Worm (Caenorhabditis elegans) whole organism, midembryonic: ENCODE data around the gene F26F2.4.
"Not testable (repeated sequence)": the region's sequence is repeated elsewhere in the genome, so short reads cannot be mapped to it uniquely, and the experiment has no call there.

Experiments
- T22C8.4 ChIP-seq: fragments of 200-800 bp; sonication (Bioruptor generic); IDR thresholded peaks from 2 replicates; pipeline ENCODE4 v1.3.6; 2022; ENCODE audit warnings: missing genetic modification characterization, missing compliant biosample characterization
- cog-1 ChIP-seq: sonication (generic microtip); optimal IDR thresholded peaks from 2 replicates; lab custom pipeline; 2016; ENCODE audit warnings: missing genetic modification characterization, missing compliant biosample characterization
- flt-1 ChIP-seq: fragments of 200-800 bp; sonication (Bioruptor generic); IDR thresholded peaks from 2 replicates; pipeline ENCODE4 v1.3.6; 2022; ENCODE audit warnings: missing genetic modification characterization, missing compliant biosample characterization
- klf-2 ChIP-seq: fragments of 200-800 bp; sonication (Bioruptor generic); conservative IDR thresholded peaks from 2 replicates; pipeline ENCODE4 v1.3.6; 2022; ENCODE audit warnings: missing genetic modification reagents, missing genetic modification characterization, missing compliant biosample characterization
- med-1 ChIP-seq: sonication (generic microtip); optimal IDR thresholded peaks from 2 replicates; lab custom pipeline; 2017; ENCODE audit warnings: missing genetic modification characterization, mild to moderate bottlenecking, missing compliant biosample characterization, antibody characterized with exemption, missing genetic modification reagents; ENCODE audit not compliant: insufficient read depth
- ref-1 ChIP-seq: fragments of 200-800 bp; sonication (Bioruptor generic); conservative IDR thresholded peaks from 2 replicates; pipeline ENCODE4 v1.3.6; 2022; ENCODE audit warnings: missing genetic modification reagents, missing genetic modification characterization, missing compliant biosample characterization
- tab-1 ChIP-seq: fragments of 200-800 bp; sonication (Bioruptor generic); IDR thresholded peaks from 2 replicates; pipeline ENCODE4 v1.3.6; 2022; ENCODE audit warnings: missing genetic modification characterization, missing compliant biosample characterization
- ztf-23 ChIP-seq: fragments of 200-800 bp; sonication (Bioruptor generic); IDR thresholded peaks from 2 replicates; pipeline ENCODE4 v1.3.6; 2022; ENCODE audit warnings: missing genetic modification reagents, missing genetic modification characterization, missing compliant biosample characterization
- ztf-29 ChIP-seq: fragments of 200-800 bp; sonication (Bioruptor generic); IDR thresholded peaks from 2 replicates; pipeline ENCODE4 v1.3.6; 2022; ENCODE audit warnings: missing genetic modification reagents, missing genetic modification characterization, missing compliant biosample characterization

The F26F2.4 gene

DNA sequence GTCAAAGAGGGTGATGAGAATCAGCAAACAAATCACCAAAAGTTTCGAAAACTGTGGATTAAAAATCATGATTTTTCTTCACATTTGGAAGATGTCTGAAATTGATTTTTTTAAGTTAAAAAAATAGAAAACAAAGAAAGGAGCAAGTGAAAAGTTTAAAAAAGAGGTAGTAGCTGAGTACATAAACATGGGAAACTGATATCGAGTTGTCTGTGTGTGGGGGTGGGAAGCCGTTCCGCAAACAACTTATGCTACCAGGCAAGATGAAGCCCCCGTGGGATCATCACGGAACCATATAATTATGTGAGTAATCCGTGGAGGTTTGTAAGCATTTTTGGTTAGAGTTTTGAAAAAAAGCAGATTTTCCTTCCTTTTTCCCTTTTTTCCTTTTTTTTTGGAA lies 18.0 kb upstream of the F26F2.4 start, which contains the start of gene Y38H6C.20:
Y38H6C.20 (minus strand) TSS at position 101 of the 400 bp plus-strand sequence.
- TF ChIP-seq T22C8.4 (GFP tag; lab: Robert Waterston, UW) = no peak
- TF ChIP-seq ref-1 = no peak
- TF ChIP-seq ztf-29 (GFP tag; lab: Robert Waterston, UW) = no peak
- TF ChIP-seq cog-1 (tag; lab: Kevin White, UChicago) = no peak
- TF ChIP-seq med-1 (GFP tag; lab: Kevin White, UChicago) = no peak
- TF ChIP-seq ztf-23 (GFP tag; lab: Robert Waterston, UW) = no peak
- TF ChIP-seq klf-2 (GFP tag; lab: Robert Waterston, UW) = no peak
- TF ChIP-seq tab-1 = no peak
- TF ChIP-seq flt-1 (GFP tag; lab: Robert Waterston, UW) = no peak

DNA sequence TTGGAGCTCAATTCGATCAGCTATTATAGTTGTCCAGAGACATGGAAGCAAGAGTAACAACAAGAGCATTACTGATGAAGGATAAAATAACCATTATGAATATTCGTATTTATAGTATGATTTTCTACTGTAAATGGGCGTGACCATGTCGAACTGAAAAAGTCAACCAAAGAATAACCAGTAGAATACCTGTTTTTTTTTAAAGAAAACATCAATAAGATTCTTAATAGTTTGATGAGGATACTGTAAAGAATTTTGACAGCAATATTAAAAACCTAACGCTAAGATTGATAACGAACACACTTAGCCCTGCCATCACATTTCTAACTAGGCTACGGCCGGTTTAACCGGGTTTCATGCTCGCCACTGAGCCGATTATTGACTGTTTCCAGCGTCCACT lies 16.1 kb upstream of the F26F2.4 start, which contains the start of gene vmo-1:
vmo-1 (minus strand) TSS at position 101 of the 400 bp plus-strand sequence.
- TF ChIP-seq med-1 (GFP tag; lab: Kevin White, UChicago) = no peak
- no peak for TF ChIP-seq ztf-23 (GFP tag; lab: Robert Waterston, UW)
- no peak for TF ChIP-seq flt-1 (GFP tag; lab: Robert Waterston, UW)
- TF ChIP-seq ref-1 = no peak
- TF ChIP-seq cog-1 (tag; lab: Kevin White, UChicago) = no peak
- no peak for TF ChIP-seq klf-2 (GFP tag; lab: Robert Waterston, UW)
- TF ChIP-seq T22C8.4 (GFP tag; lab: Robert Waterston, UW) = no peak
- TF ChIP-seq tab-1 = no peak
- no peak for TF ChIP-seq ztf-29 (GFP tag; lab: Robert Waterston, UW)

DNA sequence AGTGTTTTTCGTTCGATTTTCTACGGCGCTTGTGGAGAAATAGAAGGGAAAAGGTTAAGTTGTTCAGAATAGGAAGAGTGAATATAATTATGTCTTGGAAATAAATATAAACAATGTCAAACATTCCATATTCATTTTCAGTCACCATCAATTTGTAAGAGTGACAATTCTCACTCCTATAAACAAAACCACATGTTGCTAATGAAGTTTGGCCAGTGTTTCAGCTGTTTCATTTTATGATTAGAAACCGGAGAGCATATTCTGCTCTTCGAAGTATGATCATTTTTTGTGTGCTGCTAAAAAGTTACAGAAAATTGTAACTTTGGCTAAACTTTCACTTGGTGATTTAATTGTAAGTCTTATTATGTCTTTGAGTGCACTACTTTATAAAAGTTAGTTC lies 14.0 kb upstream of the F26F2.4 start, which contains the start of gene Y38H6C.21:
Y38H6C.21 (minus strand) TSS at position 148 of the 400 bp plus-strand sequence.
- TF ChIP-seq klf-2 (GFP tag; lab: Robert Waterston, UW) (no peak), ztf-23 (GFP tag; lab: Robert Waterston, UW) (no peak), ref-1 (no peak), cog-1 (tag; lab: Kevin White, UChicago) (no peak), med-1 (GFP tag; lab: Kevin White, UChicago) (no peak), tab-1 (no peak), ztf-29 (GFP tag; lab: Robert Waterston, UW) (no peak), T22C8.4 (GFP tag; lab: Robert Waterston, UW) (no peak), flt-1 (GFP tag; lab: Robert Waterston, UW) (no peak)

DNA sequence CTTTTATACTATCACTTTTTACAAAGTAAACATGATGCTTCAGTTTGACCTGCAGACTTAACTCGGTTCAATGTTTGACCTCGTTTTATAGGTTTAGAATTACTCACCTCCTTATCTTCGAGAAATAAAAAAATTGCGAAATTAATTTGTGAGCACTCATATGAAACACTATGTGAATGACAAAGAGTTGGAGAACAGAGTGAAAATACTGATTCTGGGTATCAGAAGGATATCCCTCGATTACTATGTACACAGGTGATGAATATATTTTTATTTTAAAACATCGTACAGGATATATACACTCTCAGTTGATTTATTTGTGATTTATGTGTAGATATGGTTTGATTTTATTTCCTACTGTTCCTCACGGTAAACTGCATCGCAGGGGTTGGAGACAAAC lies 12.8 kb upstream of the F26F2.4 start, which contains the start of gene Y38H6C.23:
Y38H6C.23 (minus strand) TSS at position 101 of the 400 bp plus-strand sequence.
- TF ChIP-seq klf-2 (GFP tag; lab: Robert Waterston, UW) (no peak), ztf-23 (GFP tag; lab: Robert Waterston, UW) (no peak), ztf-29 (GFP tag; lab: Robert Waterston, UW) (no peak), ref-1 (no peak), med-1 (GFP tag; lab: Kevin White, UChicago) (no peak), tab-1 (no peak), cog-1 (tag; lab: Kevin White, UChicago) (no peak), T22C8.4 (GFP tag; lab: Robert Waterston, UW) (no peak), flt-1 (GFP tag; lab: Robert Waterston, UW) (no peak)

DNA sequence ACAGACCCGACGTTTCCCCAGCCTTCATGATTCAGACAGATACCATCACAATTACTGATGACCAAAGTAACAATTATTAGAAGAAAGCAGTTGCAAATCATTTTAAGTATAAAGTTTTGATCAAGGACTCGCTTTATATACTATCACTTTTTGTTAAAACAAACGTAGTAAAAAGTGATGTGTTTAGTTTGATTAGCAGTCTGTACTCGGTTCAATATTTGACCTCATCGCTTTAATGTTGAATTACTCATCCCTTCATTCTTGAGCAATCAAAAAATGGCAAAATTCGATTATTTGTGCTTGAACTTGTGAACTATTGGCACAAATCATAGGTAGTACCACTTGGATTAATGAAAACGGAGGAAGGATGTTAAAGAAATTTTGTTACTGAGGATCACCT lies 10.8 kb upstream of the F26F2.4 start, which contains the start of gene abf-4:
abf-4 (minus strand) TSS at position 101 of the 400 bp plus-strand sequence.
- TF ChIP-seq cog-1 (tag; lab: Kevin White, UChicago) = no peak
- no peak for TF ChIP-seq tab-1
- no peak for TF ChIP-seq med-1 (GFP tag; lab: Kevin White, UChicago)
- no peak for TF ChIP-seq klf-2 (GFP tag; lab: Robert Waterston, UW)
- no peak for TF ChIP-seq ref-1
- no peak for TF ChIP-seq ztf-23 (GFP tag; lab: Robert Waterston, UW)

DNA sequence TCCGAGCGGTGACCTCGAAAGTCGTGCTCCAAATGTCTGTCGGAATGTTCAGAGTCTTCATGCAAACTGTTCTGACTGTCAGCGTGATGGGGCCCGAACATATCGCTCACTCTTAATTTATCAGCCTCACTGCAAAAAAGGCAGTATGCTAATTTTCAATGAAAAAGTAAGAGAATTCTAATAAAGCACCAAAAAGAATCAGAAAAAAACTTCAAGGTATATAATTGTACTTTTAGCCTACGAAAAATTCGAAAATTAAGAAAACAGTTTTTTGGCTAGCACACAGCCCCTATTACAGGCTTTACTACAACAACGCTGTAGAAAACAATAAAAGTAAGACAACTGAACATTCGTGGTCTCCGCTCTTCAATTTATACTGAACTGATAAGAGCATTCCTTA lies 7.3 kb upstream of the F26F2.4 start, which contains the start of gene F26F2.1:
F26F2.1 (minus strand) TSS at position 101 of the 400 bp plus-strand sequence.
- TF ChIP-seq tab-1 = no peak
- no peak for TF ChIP-seq klf-2 (GFP tag; lab: Robert Waterston, UW)

DNA sequence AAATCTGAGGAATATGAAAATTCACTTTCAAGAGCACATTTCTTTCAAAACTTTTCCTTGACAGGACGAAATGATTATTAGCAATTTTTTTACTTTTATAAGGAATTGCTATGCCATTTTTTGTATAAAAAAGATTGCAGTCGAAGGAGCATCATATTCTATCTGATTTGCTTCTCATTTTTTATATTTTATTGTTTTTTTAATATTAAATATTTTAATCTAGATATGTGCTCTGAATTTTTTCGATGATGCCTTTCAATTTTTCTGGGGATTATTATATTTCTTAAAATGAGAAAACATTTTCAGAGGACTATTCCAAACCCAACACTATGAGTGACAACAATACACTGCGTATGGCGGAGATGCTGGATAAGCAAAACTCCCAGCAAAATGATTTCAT lies 5.0 kb upstream of the F26F2.4 start, which contains the start of gene F26F2.13:
F26F2.13 (plus strand) TSS at position 301 of the 400 bp plus-strand sequence.
- not testable (repeated sequence) for TF ChIP-seq T22C8.4 (GFP tag; lab: Robert Waterston, UW); ref-1; tab-1

DNA sequence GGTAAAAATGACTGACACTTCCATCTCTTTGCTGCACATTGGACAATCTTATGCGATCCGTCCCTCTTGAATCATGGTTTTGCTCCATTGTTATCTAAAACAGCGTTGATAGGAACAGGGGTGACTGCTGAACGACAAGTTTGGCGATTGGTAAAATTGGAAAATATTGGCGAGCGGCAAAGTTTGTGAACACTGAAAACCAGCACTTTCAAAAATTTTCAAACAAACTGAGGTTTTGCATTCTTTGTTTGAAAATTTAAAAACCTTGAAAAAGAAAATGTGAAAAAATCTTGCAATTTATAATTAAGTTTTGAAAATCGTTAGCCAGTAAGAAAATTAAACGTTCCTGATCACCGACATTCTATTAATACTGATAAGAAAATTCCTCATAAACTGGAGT lies 2.6 kb upstream of the F26F2.4 start, which contains the start of gene F26F2.3:
F26F2.3 (minus strand) TSS at position 101 of the 400 bp plus-strand sequence.
- TF ChIP-seq flt-1 (GFP tag; lab: Robert Waterston, UW) (no peak), klf-2 (GFP tag; lab: Robert Waterston, UW) (no peak), ztf-23 (GFP tag; lab: Robert Waterston, UW) (no peak), cog-1 (tag; lab: Kevin White, UChicago) (no peak), ztf-29 (GFP tag; lab: Robert Waterston, UW) (no peak), tab-1 (no peak), ref-1 (no peak)

DNA sequence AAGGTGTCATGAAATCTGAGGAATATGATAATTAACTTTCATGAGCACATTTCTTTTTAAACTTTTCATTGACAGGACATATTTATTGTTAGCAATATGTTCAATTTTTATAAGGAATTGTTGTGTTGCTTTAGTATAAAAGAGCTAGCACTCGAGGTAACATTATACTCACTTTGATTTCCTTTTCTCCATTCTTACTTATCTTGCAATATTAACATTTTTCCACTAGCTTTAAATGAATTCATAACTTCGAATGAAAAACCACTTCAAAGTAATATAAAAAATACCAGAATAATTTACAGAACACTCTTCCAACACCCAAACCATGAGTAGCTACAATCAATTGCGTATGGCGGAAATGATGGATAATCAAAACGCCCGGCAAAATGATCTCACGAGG lies 4.3 kb downstream of the F26F2.4 start, which contains the start of gene F26F2.5:
F26F2.5 (plus strand) TSS at position 301 of the 400 bp plus-strand sequence.
- TF ChIP-seq med-1 (GFP tag; lab: Kevin White, UChicago) = no peak
- TF ChIP-seq klf-2 (GFP tag; lab: Robert Waterston, UW) = no peak
- no peak for TF ChIP-seq cog-1 (tag; lab: Kevin White, UChicago)

DNA sequence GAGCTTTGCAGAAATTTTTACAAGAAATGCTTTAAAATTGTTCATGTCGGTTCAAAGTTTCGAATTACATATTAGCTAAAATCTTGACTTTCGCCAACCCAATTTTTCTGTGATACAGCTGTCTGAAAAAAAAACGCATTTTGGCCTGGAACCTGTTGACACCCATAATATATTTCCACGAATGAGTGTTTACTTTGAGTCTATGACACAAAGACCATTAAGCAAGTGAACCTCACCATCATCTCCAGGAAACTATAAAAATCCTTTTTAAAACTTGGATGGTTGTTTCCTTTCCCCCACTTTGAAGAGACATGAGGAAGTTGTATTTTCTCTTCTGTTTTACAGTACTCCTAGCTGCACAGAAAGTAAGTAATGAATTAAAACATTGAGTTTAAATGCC lies 5.2 kb downstream of the F26F2.4 start, which contains the start of gene clec-263:
clec-263 (plus strand) TSS at position 301 of the 400 bp plus-strand sequence.
- TF ChIP-seq ztf-23 (GFP tag; lab: Robert Waterston, UW) (no peak), cog-1 (tag; lab: Kevin White, UChicago) (no peak), ref-1 (no peak), flt-1 (GFP tag; lab: Robert Waterston, UW) (no peak), med-1 (GFP tag; lab: Kevin White, UChicago) (no peak), klf-2 (GFP tag; lab: Robert Waterston, UW) (no peak), tab-1 (no peak), ztf-29 (GFP tag; lab: Robert Waterston, UW) (no peak), T22C8.4 (GFP tag; lab: Robert Waterston, UW) (no peak)
